Fruit fly (Drosophila melanogaster) whole organism: Measurements from ENCODE around the gene CG7164.

ENCODE experiments used
- CG8478 ChIP-seq: fragments of >200 bp; optimal IDR thresholded peaks from 2 replicates; lab custom pipeline; 2018; ENCODE audit warnings: inconsistent platforms
- Dll ChIP-seq: fragments of >200 bp; optimal IDR thresholded peaks from 2 replicates; lab custom pipeline; 2017
- EcR ChIP-seq, 2 experiments: fragments of >200 bp; optimal IDR thresholded peaks; 2 replicates each; lab custom pipeline; 2017; ENCODE audit warnings: missing biosample characterization in 2 of 2, missing genetic modification characterization in 2 of 2, missing genetic modification reagents in 2 of 2
- pan ChIP-seq: fragments of >200 bp; optimal IDR thresholded peaks from 2 replicates; lab custom pipeline; 2017
- psq ChIP-seq: fragments of >200 bp; optimal IDR thresholded peaks from 2 replicates; lab custom pipeline; 2017
- usp ChIP-seq: fragments of >200 bp; optimal IDR thresholded peaks from 2 replicates; lab custom pipeline; 2017; ENCODE audit warnings: missing biosample characterization, missing genetic modification characterization, mixed read lengths

DNA sequence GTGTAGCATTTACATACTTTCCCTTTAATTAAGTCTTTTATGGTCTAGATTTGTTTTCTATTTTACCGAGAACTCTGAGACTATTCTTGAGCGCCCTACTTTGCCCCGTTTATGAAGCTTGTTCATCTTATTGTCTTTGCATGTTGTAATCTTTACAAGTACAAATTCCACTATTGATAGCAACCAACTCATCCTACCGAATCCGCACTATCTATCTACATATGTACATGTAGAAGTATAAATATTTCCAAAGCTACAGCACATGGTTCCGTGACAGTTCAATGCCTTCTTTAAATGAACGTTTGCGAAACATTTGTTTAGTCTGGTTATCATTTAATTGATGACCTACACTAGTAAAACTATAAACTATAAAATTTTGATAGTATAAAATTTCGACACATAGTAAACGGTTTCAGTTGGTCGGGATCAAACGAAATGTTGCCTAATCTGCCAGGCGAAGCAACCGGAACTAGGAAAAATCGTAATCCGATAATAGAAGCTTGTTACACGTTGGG is 7.7 kb downstream of the CG7164 start:
- no peak for TF ChIP-seq pan (lab: Kevin White, UChicago)
- TF ChIP-seq Dll (lab: Kevin White, UChicago) = no peak
- no peak for TF ChIP-seq CG8478 (lab: Kevin White, UChicago)
- no peak for TF ChIP-seq EcR (GFP tag; optimal IDR thresholded peaks at IDR 0.05; lab: Kevin White, UChicago)
- TF ChIP-seq psq (lab: Kevin White, UChicago) = no peak
- TF ChIP-seq usp (GFP tag; lab: Kevin White, UChicago) = no peak
